Worm (Caenorhabditis elegans): ENCODE measurements around the gene F55C12.6.

Gene F55C12.6

ce11 chrII:5853261-5853660 is 22.7 kb downstream of the F55C12.6 start:
- TF ChIP-seq nhr-12 (tag; optimal IDR thresholded peaks at IDR 0.05) (no peak), unc-62 (GFP tag; optimal IDR thresholded peaks at IDR 0.05) (no peak), sma-9 (GFP tag; optimal IDR thresholded peaks at IDR 0.05) (peak; percentile 18), sma-9 (tag; optimal IDR thresholded peaks at IDR 0.05) (no peak), blmp-1 (tag; optimal IDR thresholded peaks at IDR 0.05; ENCODE audit: insufficient read depth) (peak; percentile 28), egl-27 (tag; optimal IDR thresholded peaks at IDR 0.05) (peak; percentile 30), elt-3 (tag; optimal IDR thresholded peaks at IDR 0.05) (no peak), nhr-21 (tag; optimal IDR thresholded peaks at IDR 0.05) (peak; percentile 60), sma-3 (GFP tag; optimal IDR thresholded peaks at IDR 0.05) (peak; percentile 16), ztf-4 (tag; optimal IDR thresholded peaks at IDR 0.05) (no peak)

- no peak for TF ChIP-seq ceh-82 (tag; optimal IDR thresholded peaks at IDR 0.05)
- TF ChIP-seq sma-9 (GFP tag; optimal IDR thresholded peaks at IDR 0.05), result no peak
- no peak for TF ChIP-seq sma-9 (tag; optimal IDR thresholded peaks at IDR 0.05)
- TF ChIP-seq nhr-25 (tag; optimal IDR thresholded peaks at IDR 0.05), result no peak
- no peak for TF ChIP-seq blmp-1 (tag; optimal IDR thresholded peaks at IDR 0.05; ENCODE audit: insufficient read depth)
Measured at ce11 chrII:5852007-5852406, 23.9 kb downstream of the F55C12.6 start, which contains the start of gene H41C03.2. H41C03.2 (minus strand) TSS chrII:5852107.

ce11 chrII:5846181-5846580 is 29.8 kb downstream of the F55C12.6 start:
- TF ChIP-seq ZK546.5 (tag; optimal IDR thresholded peaks at IDR 0.05), result no peak
- peak; percentile 25 for TF ChIP-seq fos-1 (tag; optimal IDR thresholded peaks at IDR 0.05)

- TF ChIP-seq C34F6.9 (tag; optimal IDR thresholded peaks at IDR 0.05) (no peak), nhr-21 (tag; optimal IDR thresholded peaks at IDR 0.05) (no peak), aly-2 (tag; optimal IDR thresholded peaks at IDR 0.05) (no peak), nhr-11 (tag; optimal IDR thresholded peaks at IDR 0.05) (no peak), mbf-1 (tag; optimal IDR thresholded peaks at IDR 0.05) (no peak), sma-9 (GFP tag; optimal IDR thresholded peaks at IDR 0.05) (no peak), sma-9 (tag; optimal IDR thresholded peaks at IDR 0.05) (no peak), sma-3 (GFP tag; optimal IDR thresholded peaks at IDR 0.05) (no peak), Y55F3AM.14 (GFP tag; optimal IDR thresholded peaks at IDR 0.05) (no peak), nhr-237 (tag; optimal IDR thresholded peaks at IDR 0.05) (no peak), alr-1 (tag; optimal IDR thresholded peaks at IDR 0.05) (no peak), blmp-1 (tag; optimal IDR thresholded peaks at IDR 0.05; ENCODE audit: insufficient read depth) (no peak), elt-3 (tag; optimal IDR thresholded peaks at IDR 0.05) (no peak), unc-39 (tag; optimal IDR thresholded peaks at IDR 0.05) (no peak), gmeb-1 (tag; optimal IDR thresholded peaks at IDR 0.05) (no peak), nhr-12 (tag; optimal IDR thresholded peaks at IDR 0.05) (no peak), nhr-129 (tag; optimal IDR thresholded peaks at IDR 0.05) (no peak), snpc-4 (tag; optimal IDR thresholded peaks at IDR 0.05) (no peak)
Measured at ce11 chrII:5845441-5845840, 30.5 kb downstream of the F55C12.6 start, which contains the start of the genes ZK1248.17 and H41C03.3. ZK1248.17 (minus strand) TSS chrII:5845541. H41C03.3 (plus strand) TSS chrII:5845777.

ce11 chrII:5844694-5845129 is 31.2 kb downstream of the F55C12.6 start:
- TF ChIP-seq nhr-6 (tag; optimal IDR thresholded peaks at IDR 0.05) (peak; percentile 98), mbf-1 (tag; optimal IDR thresholded peaks at IDR 0.05) (peak; percentile 64), nhr-23 (tag; optimal IDR thresholded peaks at IDR 0.05) (no peak), nhr-11 (tag; optimal IDR thresholded peaks at IDR 0.05) (peak; percentile 88), alr-1 (tag; optimal IDR thresholded peaks at IDR 0.05) (no peak), snpc-4 (tag; optimal IDR thresholded peaks at IDR 0.05) (peak; percentile 100), ztf-4 (tag; optimal IDR thresholded peaks at IDR 0.05) (peak; percentile 99), gmeb-1 (tag; optimal IDR thresholded peaks at IDR 0.05) (peak; percentile 95), fos-1 (tag; optimal IDR thresholded peaks at IDR 0.05) (peak; percentile 98), elt-1 (tag; optimal IDR thresholded peaks at IDR 0.05) (peak; percentile 45), unc-39 (tag; optimal IDR thresholded peaks at IDR 0.05) (peak; percentile 63), crh-2 (tag; optimal IDR thresholded peaks at IDR 0.05) (peak; percentile 99), F13H6.1 (tag; optimal IDR thresholded peaks at IDR 0.05) (peak; percentile 99), R02D3.7 (tag; optimal IDR thresholded peaks at IDR 0.05) (peak; percentile 83), lin-13 (GFP tag; optimal IDR thresholded peaks at IDR 0.05) (peak; percentile 98), unc-62 (GFP tag; optimal IDR thresholded peaks at IDR 0.05) (peak; percentile 83), Y55F3AM.14 (GFP tag; optimal IDR thresholded peaks at IDR 0.05) (peak; percentile 97), dmd-4 (tag; optimal IDR thresholded peaks at IDR 0.05) (peak; percentile 79), lin-39 (tag; optimal IDR thresholded peaks at IDR 0.05) (peak; percentile 96), ztf-11 (tag; optimal IDR thresholded peaks at IDR 0.05) (peak; percentile 85), nhr-129 (tag; optimal IDR thresholded peaks at IDR 0.05) (peak; percentile 99), lin-11 (tag; optimal IDR thresholded peaks at IDR 0.05) (peak; percentile 99), sma-9 (GFP tag; optimal IDR thresholded peaks at IDR 0.05) (peak; percentile 98), sma-9 (tag; optimal IDR thresholded peaks at IDR 0.05) (peak; percentile 71), peb-1 (tag; optimal IDR thresholded peaks at IDR 0.05) (no peak), lsy-2 (tag; optimal IDR thresholded peaks at IDR 0.05) (peak; percentile 97), aly-2 (tag; optimal IDR thresholded peaks at IDR 0.05) (peak; percentile 94), sma-3 (GFP tag; optimal IDR thresholded peaks at IDR 0.05) (peak; percentile 99), zag-1 (tag; optimal IDR thresholded peaks at IDR 0.05) (peak; percentile 99), blmp-1 (tag; optimal IDR thresholded peaks at IDR 0.05; ENCODE audit: insufficient read depth) (peak; percentile 82), sem-4 (tag; optimal IDR thresholded peaks at IDR 0.05) (peak; percentile 99), ztf-1 (GFP tag; conservative IDR thresholded peaks at IDR 0.05) (0 out of 2 replicates have a peak, but pooled peaks have one; percentile 81), nhr-21 (tag; optimal IDR thresholded peaks at IDR 0.05) (peak; percentile 99), C34F6.9 (tag; optimal IDR thresholded peaks at IDR 0.05) (peak; percentile 100), ama-1 (optimal IDR thresholded peaks at IDR 0.05) (peak; percentile 100)
